Worm (Caenorhabditis elegans): Measurements from ENCODE around the gene dig-1.

The dig-1 gene

DNA sequence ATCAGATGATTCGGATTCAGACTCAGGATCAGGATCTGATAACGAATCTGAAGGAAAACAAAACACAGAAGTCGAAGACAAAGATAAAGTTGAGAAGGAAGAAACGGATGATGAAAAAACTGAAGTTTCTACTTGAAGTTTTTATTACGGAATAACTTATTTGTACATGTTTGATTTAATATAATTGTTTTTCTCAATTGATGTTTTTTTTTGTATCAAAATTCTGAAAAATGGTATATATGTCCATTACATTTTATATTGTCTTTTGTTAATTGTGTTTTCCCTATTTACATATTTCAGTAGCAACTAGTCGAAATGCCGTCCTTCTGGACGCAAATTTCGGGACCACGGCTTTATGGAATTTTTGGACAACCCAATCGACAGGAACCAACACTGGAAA is 23.0 kb upstream of the dig-1 start, which contains the start of gene F37A4.1:
Gene F37A4.1, plus strand, starts transcription at position 301 of the 400 bp plus-strand sequence.
- TF ChIP-seq B0336.3 (GFP tag; IDR thresholded peaks at IDR 0.05) (no peak), hlh-12 (tag; optimal IDR thresholded peaks at IDR 0.05) (no peak), attf-3 (GFP tag; conservative IDR thresholded peaks at IDR 0.05) (0 out of 2 replicates have a peak, but pooled peaks have one; percentile 43)

DNA sequence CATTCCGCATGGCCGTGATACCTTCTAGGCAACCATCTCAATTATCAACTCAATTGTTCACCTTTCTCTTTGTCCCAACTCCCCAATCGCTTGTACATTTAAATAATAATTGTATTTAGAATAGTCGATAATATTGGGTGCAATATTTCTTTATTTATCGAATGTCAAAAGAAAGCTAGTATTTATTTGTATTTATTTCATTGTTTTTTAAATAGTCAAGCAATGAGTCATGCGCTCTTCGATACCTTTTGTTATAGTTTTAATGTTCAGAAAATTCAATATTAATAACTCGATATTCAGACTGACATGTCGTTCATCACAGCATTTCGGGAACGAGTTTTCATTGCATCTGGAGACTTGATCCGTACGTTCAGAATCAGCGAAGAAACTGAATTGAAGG is 20.6 kb upstream of the dig-1 start, which contains the start of gene wdr-4:
Gene wdr-4, plus strand, starts transcription at position 301 of the 400 bp plus-strand sequence.
- TF ChIP-seq zim-3 (tag; optimal IDR thresholded peaks at IDR 0.05) (no peak), pha-4 (tag; optimal IDR thresholded peaks at IDR 0.05) (no peak), zfh-2 (GFP tag; conservative IDR thresholded peaks at IDR 0.05) (no peak), akir-1 (GFP tag; optimal IDR thresholded peaks at IDR 0.05) (no peak), ets-4 (GFP tag; optimal IDR thresholded peaks at IDR 0.05) (no peak), nfya-2 (GFP tag; IDR thresholded peaks at IDR 0.05) (no peak), bed-1 (GFP tag; IDR thresholded peaks at IDR 0.05) (no peak), Y56A3A.18 (GFP tag; IDR thresholded peaks at IDR 0.05) (no peak)

DNA sequence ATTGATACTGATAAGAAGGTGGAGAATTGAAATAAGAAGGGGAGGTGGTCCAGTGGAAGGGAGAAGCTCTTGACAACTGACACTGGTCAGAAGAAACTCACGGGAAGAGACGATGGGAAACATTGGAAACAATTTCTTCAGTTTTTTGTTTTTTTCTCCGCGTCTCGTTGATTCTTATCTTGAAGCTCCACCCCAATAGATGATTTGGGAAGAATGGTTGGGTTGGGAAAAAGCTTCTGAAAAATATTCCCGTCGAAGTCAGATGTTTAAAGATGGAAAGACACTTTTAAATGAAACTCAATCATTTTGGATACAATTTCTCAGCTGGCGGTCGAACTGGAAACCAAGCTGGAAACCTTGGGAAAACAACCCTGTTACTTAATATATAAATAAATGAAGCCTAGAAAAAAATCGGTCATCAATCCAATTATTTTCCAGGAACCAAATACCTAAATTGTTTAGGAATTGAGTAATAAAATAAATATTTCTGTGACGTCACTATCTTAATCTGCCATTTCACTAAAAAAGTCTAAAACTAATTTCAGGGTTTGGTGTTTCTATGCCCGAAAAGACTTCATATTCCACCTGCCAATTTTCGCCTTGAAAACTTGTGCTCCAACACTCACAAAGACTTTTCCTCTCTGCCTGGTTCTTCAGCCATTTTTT is 15.8 kb upstream of the dig-1 start, which contains the start of the genes Y102E9.5 and odr-4:
Gene Y102E9.5, minus strand, starts transcription at position 101 of the 666 bp plus-strand sequence.
Gene odr-4, plus strand, starts transcription at position 616 of the 666 bp plus-strand sequence.
- TF ChIP-seq tlf-1 (GFP tag; optimal IDR thresholded peaks at IDR 0.05) (no peak), zim-3 (tag; optimal IDR thresholded peaks at IDR 0.05) (no peak), cebp-1 (GFP tag; IDR thresholded peaks at IDR 0.05) (no peak), cebp-1 (tag; optimal IDR thresholded peaks at IDR 0.05) (no peak), aptf-2 (GFP tag; conservative IDR thresholded peaks at IDR 0.05) (no peak), ets-4 (GFP tag; optimal IDR thresholded peaks at IDR 0.05) (no peak), nhr-80 (tag; optimal IDR thresholded peaks at IDR 0.05) (peak; percentile 4), snpc-1.1 (tag; optimal IDR thresholded peaks at IDR 0.05; ENCODE audit: insufficient read depth) (no peak)

DNA sequence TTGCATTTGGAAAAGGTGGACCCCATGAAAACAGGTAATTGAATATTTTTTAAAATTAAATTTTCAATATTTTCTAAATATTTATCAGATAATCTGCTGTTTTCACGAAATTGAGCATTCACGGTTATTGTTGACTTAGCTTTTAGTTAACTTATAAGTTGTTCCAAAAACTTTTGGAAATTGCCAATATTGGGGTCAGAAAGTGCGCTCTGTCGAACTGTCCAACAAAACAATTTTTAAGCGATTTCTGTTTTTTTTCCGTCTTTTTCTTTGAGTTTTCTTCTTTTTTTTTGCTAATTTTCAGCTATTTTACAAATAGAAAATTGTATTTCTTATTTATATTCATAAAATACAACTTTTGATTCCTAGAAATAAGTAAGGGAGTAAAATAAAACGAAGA is 14.8 kb upstream of the dig-1 start:
- TF ChIP-seq rcor-1 (GFP tag; IDR thresholded peaks at IDR 0.05) (no peak), Y53G8AR.9 (GFP tag; conservative IDR thresholded peaks at IDR 0.05) (no peak), snpc-1.3 (tag; optimal IDR thresholded peaks at IDR 0.05; ENCODE audit: insufficient read depth) (no peak), mcd-1 (GFP tag; IDR thresholded peaks at IDR 0.05) (0 out of 2 replicates have a peak, but pooled peaks have one; percentile 15)

DNA sequence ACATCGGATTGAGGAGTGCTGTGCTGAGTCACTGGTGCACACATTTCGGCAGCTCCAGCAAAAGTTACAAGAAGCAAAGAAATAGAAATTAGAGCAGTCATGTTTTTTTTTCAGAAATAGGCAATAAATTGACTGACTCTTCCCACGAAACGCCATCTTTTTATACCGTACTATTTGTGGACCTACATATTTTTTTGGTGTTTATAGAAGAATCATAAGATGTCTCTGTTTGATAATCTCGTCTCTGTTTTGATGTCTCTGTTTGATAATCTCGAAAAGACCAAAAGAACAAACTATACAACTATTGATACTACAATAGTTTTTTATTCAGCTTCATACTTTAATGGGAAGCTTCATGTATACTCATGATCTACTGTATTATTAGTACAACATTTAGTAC is 11.7 kb upstream of the dig-1 start, which contains the start of gene Y102E9.3:
Gene Y102E9.3, minus strand, starts transcription at position 101 of the 400 bp plus-strand sequence.
- TF ChIP-seq B0035.1 (tag; optimal IDR thresholded peaks at IDR 0.05), result no peak
- TF ChIP-seq Y53G8AR.9 (GFP tag; conservative IDR thresholded peaks at IDR 0.05), result no peak
- TF ChIP-seq ekl-4 (GFP tag; IDR thresholded peaks at IDR 0.05), result no peak
- no peak for TF ChIP-seq F23B12.7 (tag; optimal IDR thresholded peaks at IDR 0.05; ENCODE audit: insufficient read depth)
- no peak for TF ChIP-seq unc-62 (GFP tag; optimal IDR thresholded peaks at IDR 0.05)
- no peak for TF ChIP-seq F57C9.4 (tag; optimal IDR thresholded peaks at IDR 0.05)
- no peak for TF ChIP-seq nhr-90 (tag; optimal IDR thresholded peaks at IDR 0.05)
- no peak for TF ChIP-seq snpc-1.3 (tag; optimal IDR thresholded peaks at IDR 0.05; ENCODE audit: insufficient read depth)
- TF ChIP-seq lin-35 (GFP tag; optimal IDR thresholded peaks at IDR 0.05), result no peak
- no peak for TF ChIP-seq pbrm-1 (GFP tag; IDR thresholded peaks at IDR 0.05)
- TF ChIP-seq hmg-20 (GFP tag; IDR thresholded peaks at IDR 0.05), result no peak
